Worm (Caenorhabditis elegans): ENCODE measurements around the gene lido-15.

lido-15 gene

ce11 chrII:3839562-3839961 lies 27.5 kb downstream of the lido-15 start, which contains the start of gene C17A2.4:
Gene C17A2.4 (plus strand): TSS chrII:3839862.
- no peak for TF ChIP-seq athp-1 (tag; optimal IDR thresholded peaks at IDR 0.05)
- TF ChIP-seq snpc-4 (GFP tag; optimal IDR thresholded peaks at IDR 0.05): no peak
- no peak for TF ChIP-seq snpc-4 (tag; optimal IDR thresholded peaks at IDR 0.05)
- TF ChIP-seq nhr-27 (tag; optimal IDR thresholded peaks at IDR 0.05): no peak
- no peak for TF ChIP-seq unc-62 (GFP tag; optimal IDR thresholded peaks at IDR 0.05)
- TF ChIP-seq hmg-1.2 (GFP tag; IDR thresholded peaks at IDR 0.05): no peak
- no peak for TF ChIP-seq dpff-1 (tag; optimal IDR thresholded peaks at IDR 0.05)
- TF ChIP-seq cebp-1 (GFP tag; IDR thresholded peaks at IDR 0.05): no peak
- no peak for TF ChIP-seq cebp-1 (tag; optimal IDR thresholded peaks at IDR 0.05)
- TF ChIP-seq B0035.1 (tag; optimal IDR thresholded peaks at IDR 0.05): no peak
- no peak for TF ChIP-seq ztf-26 (tag; optimal IDR thresholded peaks at IDR 0.05)
- TF ChIP-seq aptf-3 (GFP tag; IDR thresholded peaks at IDR 0.05): no peak
- TF ChIP-seq lsy-27 (tag; optimal IDR thresholded peaks at IDR 0.05; ENCODE audit: borderline replicate concordance, insufficient read depth): no peak
- no peak for TF ChIP-seq pbrm-1 (GFP tag; IDR thresholded peaks at IDR 0.05)
- TF ChIP-seq F55B11.4 (tag; optimal IDR thresholded peaks at IDR 0.05; ENCODE audit: borderline replicate concordance, insufficient read depth): no peak
- TF ChIP-seq attf-5 (GFP tag; optimal IDR thresholded peaks at IDR 0.05): no peak
- no peak for TF ChIP-seq ama-1 (optimal IDR thresholded peaks at IDR 0.05)
- TF ChIP-seq ama-1 (GFP tag; optimal IDR thresholded peaks at IDR 0.05): no peak
- no peak for TF ChIP-seq hlh-12 (tag; optimal IDR thresholded peaks at IDR 0.05)
- TF ChIP-seq hsf-1 (GFP tag; IDR thresholded peaks at IDR 0.05): no peak

ce11 chrII:3843305-3843704 lies 31.2 kb downstream of the lido-15 start, which contains the start of the genes C17A2.7 and C17A2.3:
Gene C17A2.7 (minus strand): TSS chrII:3843405.
Gene C17A2.3 (plus strand): TSS chrII:3843609.
- TF ChIP-seq ztf-22 (GFP tag; optimal IDR thresholded peaks at IDR 0.05): no peak
- no peak for TF ChIP-seq nhr-120 (GFP tag; IDR thresholded peaks at IDR 0.05)
- TF ChIP-seq D2030.7 (GFP tag; IDR thresholded peaks at IDR 0.05): no peak
- no peak for TF ChIP-seq Y56A3A.18 (GFP tag; IDR thresholded peaks at IDR 0.05)
- no peak for TF ChIP-seq madf-10 (tag; optimal IDR thresholded peaks at IDR 0.05)
- TF ChIP-seq madf-6 (GFP tag; IDR thresholded peaks at IDR 0.05): no peak
- no peak for TF ChIP-seq zfh-2 (GFP tag; conservative IDR thresholded peaks at IDR 0.05)
- no peak for TF ChIP-seq ztf-18 (tag; optimal IDR thresholded peaks at IDR 0.05)
- no peak for TF ChIP-seq ztf-26 (tag; optimal IDR thresholded peaks at IDR 0.05)
- no peak for TF ChIP-seq B0261.1 (tag; optimal IDR thresholded peaks at IDR 0.05)
- TF ChIP-seq mel-28 (tag; optimal IDR thresholded peaks at IDR 0.05; ENCODE audit: borderline replicate concordance): no peak
- no peak for TF ChIP-seq Y53G8AR.9 (GFP tag; conservative IDR thresholded peaks at IDR 0.05)
- no peak for TF ChIP-seq snpc-3.4 (tag; optimal IDR thresholded peaks at IDR 0.05)
- no peak for TF ChIP-seq ceh-40 (GFP tag; IDR thresholded peaks at IDR 0.05)
- TF ChIP-seq pha-4 (tag; optimal IDR thresholded peaks at IDR 0.05): no peak
- no peak for TF ChIP-seq chd-7 (tag; optimal IDR thresholded peaks at IDR 0.05)
- TF ChIP-seq cebp-2 (GFP tag; IDR thresholded peaks at IDR 0.05): no peak

DNA sequence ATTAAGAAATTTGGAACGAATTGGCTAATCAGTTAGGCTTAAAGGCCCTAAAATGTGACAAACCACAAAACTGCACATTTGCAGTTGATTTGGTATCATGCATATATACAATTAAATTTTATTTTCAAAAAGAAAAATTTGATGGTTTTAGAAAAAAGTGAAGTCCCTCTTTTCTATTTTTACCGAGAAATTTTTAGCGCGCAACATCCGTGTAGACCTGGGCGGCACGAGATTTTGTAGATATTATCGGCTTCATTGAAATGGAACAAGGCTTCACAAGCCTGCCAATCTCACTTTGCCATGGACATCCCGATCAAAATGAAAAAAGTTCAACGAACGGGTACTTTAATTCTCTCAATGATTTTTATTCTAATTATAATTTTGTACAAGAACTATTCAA lies 33.9 kb downstream of the lido-15 start, which contains the start of gene C17A2.2:
TSS of gene C17A2.2 (plus strand) at position 301 of the 400 bp plus-strand sequence.
- TF ChIP-seq hlh-26 (GFP tag; conservative IDR thresholded peaks at IDR 0.05): no peak
- TF ChIP-seq Y53F4B.3 (GFP tag; IDR thresholded peaks at IDR 0.05): no peak
- TF ChIP-seq B0035.1 (tag; optimal IDR thresholded peaks at IDR 0.05): no peak
- TF ChIP-seq ztf-28 (GFP tag; IDR thresholded peaks at IDR 0.05): no peak
- no peak for TF ChIP-seq nhr-179 (tag; optimal IDR thresholded peaks at IDR 0.05)
- no peak for TF ChIP-seq hmg-20 (GFP tag; IDR thresholded peaks at IDR 0.05)
- TF ChIP-seq lin-35 (GFP tag; optimal IDR thresholded peaks at IDR 0.05): no peak
- no peak for TF ChIP-seq egl-44 (GFP tag; IDR thresholded peaks at IDR 0.05)
- TF ChIP-seq D2030.7 (GFP tag; IDR thresholded peaks at IDR 0.05): no peak
- no peak for TF ChIP-seq unc-62 (GFP tag; optimal IDR thresholded peaks at IDR 0.05)
- TF ChIP-seq B0261.1 (tag; optimal IDR thresholded peaks at IDR 0.05): no peak
- TF ChIP-seq F57C9.4 (tag; optimal IDR thresholded peaks at IDR 0.05): no peak
- no peak for TF ChIP-seq him-1 (tag; optimal IDR thresholded peaks at IDR 0.05)
- no peak for TF ChIP-seq nfya-2 (GFP tag; IDR thresholded peaks at IDR 0.05)
- no peak for TF ChIP-seq pha-4 (tag; optimal IDR thresholded peaks at IDR 0.05)
